Worm (Caenorhabditis elegans) whole organism, L1 larva: ENCODE data around the gene med-2.

Experiments used
- C34B4.2 ChIP-seq: sonication (generic microtip); optimal IDR thresholded peaks from 2 replicates; lab custom pipeline; 2017; ENCODE audit warnings: mild to moderate bottlenecking, missing genetic modification characterization, missing compliant biosample characterization
- aha-1 ChIP-seq: fragments of 150-350 bp; optimal IDR thresholded peaks from 2 replicates; lab custom pipeline; 2014; ENCODE audit warnings: missing biosample characterization, missing genetic modification characterization
- alr-1 ChIP-seq: fragments of 200-800 bp; sonication (Bioruptor generic); optimal IDR thresholded peaks from 2 replicates; lab custom pipeline; 2018; ENCODE audit warnings: borderline replicate concordance, mild to moderate bottlenecking, missing genetic modification characterization, missing compliant biosample characterization
- aly-2 ChIP-seq: fragments of 150-350 bp; optimal IDR thresholded peaks from 2 replicates; lab custom pipeline; 2014; ENCODE audit warnings: missing biosample characterization, missing genetic modification characterization
- ama-1 ChIP-seq: fragments of 150-350 bp; optimal IDR thresholded peaks from 2 replicates; lab custom pipeline; 2014
- blmp-1 ChIP-seq: fragments of 150-350 bp; optimal IDR thresholded peaks from 2 replicates; lab custom pipeline; 2014; ENCODE audit warnings: missing biosample characterization, missing genetic modification characterization
- ceh-8 ChIP-seq: fragments of 200-800 bp; sonication (Bioruptor generic); optimal IDR thresholded peaks from 2 replicates; lab custom pipeline; 2018; ENCODE audit warnings: mild to moderate bottlenecking, missing genetic modification characterization, moderate library complexity, missing compliant biosample characterization
- ceh-90 ChIP-seq: sonication (generic microtip); optimal IDR thresholded peaks from 2 replicates; lab custom pipeline; 2016; ENCODE audit warnings: missing genetic modification characterization, missing compliant biosample characterization
- ces-1 ChIP-seq: fragments of 150-350 bp; optimal IDR thresholded peaks from 2 replicates; lab custom pipeline; 2014; ENCODE audit warnings: missing biosample characterization, missing genetic modification reagents, missing genetic modification characterization
- dsc-1 ChIP-seq: sonication (generic microtip); optimal IDR thresholded peaks from 2 replicates; lab custom pipeline; 2016; ENCODE audit warnings: mild to moderate bottlenecking, missing genetic modification characterization, missing compliant biosample characterization
- egl-13 ChIP-seq: sonication (generic microtip); optimal IDR thresholded peaks from 2 replicates; lab custom pipeline; 2016; ENCODE audit warnings: missing genotype, missing genetic modification reagents, missing genetic modification characterization, missing compliant biosample characterization
- egl-27 ChIP-seq, 2 experiments: fragments of 150-350 bp in 1 of 2; sonication (generic microtip); optimal IDR thresholded peaks; 3 replicates each; lab custom pipeline; 2017 to 2018; ENCODE audit warnings: missing biosample characterization in 2 of 2, missing genetic modification characterization in 2 of 2, missing genetic modification reagents in 2 of 2
- elt-2 ChIP-seq: sonication (generic microtip); optimal IDR thresholded peaks from 2 replicates; lab custom pipeline; 2016; ENCODE audit warnings: missing genetic modification characterization, mild to moderate bottlenecking, inconsistent platforms, missing compliant biosample characterization, missing genetic modification reagents
- elt-3 ChIP-seq, 6 experiments: fragments of 150-350 bp in 1 of 6; sonication (generic microtip); optimal IDR thresholded peaks; 2 replicates each; lab custom pipeline; 2017 to 2018; ENCODE audit warnings: missing biosample characterization in 6 of 6, missing genetic modification characterization in 6 of 6, inconsistent platforms in 1 of 6
- ets-5 ChIP-seq: fragments of 200-800 bp; sonication (Bioruptor generic); IDR thresholded peaks from 2 replicates; pipeline ENCODE4 v1.3.6; 2022; ENCODE audit warnings: missing genetic modification characterization, missing compliant biosample characterization
- fos-1 ChIP-seq: fragments of 150-350 bp; optimal IDR thresholded peaks from 2 replicates; lab custom pipeline; 2014; ENCODE audit warnings: missing biosample characterization, missing genetic modification characterization
- hlh-4 ChIP-seq: sonication (generic microtip); optimal IDR thresholded peaks from 2 replicates; lab custom pipeline; 2016; ENCODE audit warnings: mild to moderate bottlenecking, missing genetic modification characterization, missing compliant biosample characterization
- hpl-2 ChIP-seq: fragments of 150-350 bp; optimal IDR thresholded peaks from 2 replicates; lab custom pipeline; 2014; ENCODE audit warnings: missing biosample characterization, missing genetic modification reagents, missing genetic modification characterization
- irx-1 ChIP-seq: sonication (generic microtip); optimal IDR thresholded peaks from 2 replicates; lab custom pipeline; 2016; ENCODE audit warnings: missing genetic modification characterization, missing compliant biosample characterization
- isw-1 ChIP-seq: fragments of 200-800 bp; sonication (Bioruptor generic); IDR thresholded peaks from 2 replicates; pipeline ENCODE4 v1.3.6; 2022; ENCODE audit warnings: missing genetic modification characterization, missing compliant biosample characterization
- jun-1 ChIP-seq: fragments of 150-350 bp; optimal IDR thresholded peaks from 2 replicates; lab custom pipeline; 2014; ENCODE audit warnings: missing biosample characterization, missing genetic modification reagents, missing genetic modification characterization
- lin-13 ChIP-seq: fragments of 150-350 bp; optimal IDR thresholded peaks from 2 replicates; lab custom pipeline; 2014; ENCODE audit warnings: missing biosample characterization, missing genetic modification reagents, missing genetic modification characterization
- lin-14 ChIP-seq: fragments of 200-800 bp; sonication (Bioruptor generic); optimal IDR thresholded peaks from 2 replicates; lab custom pipeline; 2018; ENCODE audit warnings: mild to moderate bottlenecking, missing genetic modification characterization, moderate library complexity, missing compliant biosample characterization
- lin-15B ChIP-seq: fragments of 150-350 bp; sonication (generic microtip); optimal IDR thresholded peaks from 3 replicates; lab custom pipeline; 2014; ENCODE audit warnings: missing biosample characterization, missing genetic modification characterization
- lin-39 ChIP-seq: fragments of 150-350 bp; optimal IDR thresholded peaks from 2 replicates; lab custom pipeline; 2014; ENCODE audit warnings: missing biosample characterization, missing genetic modification reagents, missing genetic modification characterization
- lir-3 ChIP-seq: sonication (generic microtip); optimal IDR thresholded peaks from 2 replicates; lab custom pipeline; 2016; ENCODE audit warnings: mild to moderate bottlenecking, missing genetic modification characterization, moderate library complexity, missing compliant biosample characterization; ENCODE audit not compliant: poor library complexity
- mab-9 ChIP-seq: fragments of 200-800 bp; sonication (Bioruptor generic); IDR thresholded peaks from 2 replicates; pipeline ENCODE4 v1.3.6; 2022; ENCODE audit warnings: missing genetic modification reagents, missing genetic modification characterization, missing compliant biosample characterization
- mdl-1 ChIP-seq, 2 experiments: fragments of 150-350 bp; optimal IDR thresholded peaks; 2 replicates each; lab custom pipeline; 2014 to 2017; ENCODE audit warnings: missing biosample characterization in 2 of 2, missing genetic modification characterization in 2 of 2, inconsistent platforms in 1 of 2
- mep-1 ChIP-seq: fragments of 150-350 bp; optimal IDR thresholded peaks from 2 replicates; lab custom pipeline; 2014; ENCODE audit warnings: missing biosample characterization, missing genetic modification characterization
- nhr-11 ChIP-seq: fragments of 150-350 bp; optimal IDR thresholded peaks from 2 replicates; lab custom pipeline; 2014; ENCODE audit warnings: missing biosample characterization, missing genetic modification characterization
- nhr-19 ChIP-seq: fragments of 200-800 bp; sonication (Bioruptor generic); conservative IDR thresholded peaks from 2 replicates; pipeline ENCODE4 v1.3.6; 2022; ENCODE audit warnings: missing genetic modification characterization, missing compliant biosample characterization
- nhr-20 ChIP-seq: sonication (generic microtip); optimal IDR thresholded peaks from 2 replicates; lab custom pipeline; 2016; ENCODE audit warnings: mild to moderate bottlenecking, missing genetic modification characterization, missing compliant biosample characterization
- nhr-237 ChIP-seq: fragments of 150-350 bp; optimal IDR thresholded peaks from 2 replicates; lab custom pipeline; 2014; ENCODE audit warnings: missing biosample characterization, missing genetic modification characterization
- nhr-28 ChIP-seq: fragments of 150-350 bp; optimal IDR thresholded peaks from 2 replicates; lab custom pipeline; 2014; ENCODE audit warnings: missing biosample characterization, missing genetic modification characterization
- nhr-76 ChIP-seq: sonication (generic microtip); optimal IDR thresholded peaks from 2 replicates; lab custom pipeline; 2017; ENCODE audit warnings: missing biosample characterization, missing genetic modification characterization
- nhr-77 ChIP-seq: fragments of 150-350 bp; optimal IDR thresholded peaks from 2 replicates; lab custom pipeline; 2014; ENCODE audit warnings: missing biosample characterization, missing genetic modification characterization
- nhr-84 ChIP-seq: sonication (generic microtip); optimal IDR thresholded peaks from 2 replicates; lab custom pipeline; 2017; ENCODE audit warnings: missing biosample characterization, missing genetic modification characterization
- pag-3 ChIP-seq: sonication (generic microtip); optimal IDR thresholded peaks from 2 replicates; lab custom pipeline; 2017; ENCODE audit warnings: missing genetic modification characterization, mild to moderate bottlenecking, missing compliant biosample characterization, antibody characterized with exemption, borderline replicate concordance; ENCODE audit not compliant: insufficient read depth
- pax-3 ChIP-seq: fragments of 200-800 bp; sonication (Bioruptor generic); optimal IDR thresholded peaks from 2 replicates; lab custom pipeline; 2018; ENCODE audit warnings: mild to moderate bottlenecking, missing genetic modification characterization, moderate library complexity, missing compliant biosample characterization
- pqm-1 ChIP-seq: sonication (generic microtip); optimal IDR thresholded peaks from 3 replicates; lab custom pipeline; 2017; ENCODE audit warnings: missing biosample characterization, missing genetic modification characterization
- skn-1 ChIP-seq: fragments of 150-350 bp; optimal IDR thresholded peaks from 2 replicates; lab custom pipeline; 2014; ENCODE audit warnings: missing biosample characterization, missing genetic modification characterization
- snpc-4 ChIP-seq: fragments of 150-350 bp; optimal IDR thresholded peaks from 2 replicates; lab custom pipeline; 2014; ENCODE audit warnings: missing biosample characterization, missing genetic modification characterization
- sox-4 ChIP-seq: sonication (generic microtip); optimal IDR thresholded peaks from 2 replicates; lab custom pipeline; 2016; ENCODE audit warnings: missing genetic modification characterization, missing compliant biosample characterization
- sptf-1 ChIP-seq: fragments of 150-350 bp; optimal IDR thresholded peaks from 2 replicates; lab custom pipeline; 2014; ENCODE audit warnings: missing biosample characterization, missing genetic modification characterization
- sup-37 ChIP-seq: fragments of 200-800 bp; sonication (Bioruptor generic); optimal IDR thresholded peaks from 2 replicates; lab custom pipeline; 2018; ENCODE audit warnings: mild to moderate bottlenecking, missing genetic modification characterization, missing compliant biosample characterization
- tlp-1 ChIP-seq: fragments of 150-350 bp; optimal IDR thresholded peaks from 2 replicates; lab custom pipeline; 2014; ENCODE audit warnings: missing biosample characterization, missing genetic modification characterization
- unc-130 ChIP-seq: fragments of 150-350 bp; optimal IDR thresholded peaks from 2 replicates; lab custom pipeline; 2017; ENCODE audit warnings: missing biosample characterization, missing genetic modification characterization, inconsistent platforms
- unc-30 ChIP-seq: sonication (generic microtip); optimal IDR thresholded peaks from 2 replicates; lab custom pipeline; 2017; ENCODE audit warnings: missing biosample characterization, missing genetic modification characterization
- unc-62 ChIP-seq: fragments of 150-350 bp; optimal IDR thresholded peaks from 2 replicates; lab custom pipeline; 2014; ENCODE audit warnings: missing biosample characterization, missing genetic modification reagents, missing genetic modification characterization
- vab-15 ChIP-seq: sonication (generic microtip); optimal IDR thresholded peaks from 2 replicates; lab custom pipeline; 2017; ENCODE audit warnings: missing genotype, mild to moderate bottlenecking, missing genetic modification characterization, missing compliant biosample characterization
- xbp-1 ChIP-seq: sonication (generic microtip); optimal IDR thresholded peaks from 2 replicates; lab custom pipeline; 2016; ENCODE audit warnings: missing genetic modification characterization, missing compliant biosample characterization
- zag-1 ChIP-seq: fragments of 150-350 bp; optimal IDR thresholded peaks from 2 replicates; lab custom pipeline; 2014; ENCODE audit warnings: missing biosample characterization, missing genetic modification characterization
- ztf-11 ChIP-seq, 2 experiments: sonication (generic microtip); optimal IDR thresholded peaks; 2 replicates each; lab custom pipeline; 2016 to 2017; ENCODE audit warnings: missing genetic modification characterization in 2 of 2, missing biosample characterization in 1 of 2, missing compliant biosample characterization in 1 of 2
- ztf-4 ChIP-seq: fragments of 150-350 bp; optimal IDR thresholded peaks from 2 replicates; lab custom pipeline; 2014; ENCODE audit warnings: missing biosample characterization, missing genetic modification characterization

med-2 gene

DNA sequence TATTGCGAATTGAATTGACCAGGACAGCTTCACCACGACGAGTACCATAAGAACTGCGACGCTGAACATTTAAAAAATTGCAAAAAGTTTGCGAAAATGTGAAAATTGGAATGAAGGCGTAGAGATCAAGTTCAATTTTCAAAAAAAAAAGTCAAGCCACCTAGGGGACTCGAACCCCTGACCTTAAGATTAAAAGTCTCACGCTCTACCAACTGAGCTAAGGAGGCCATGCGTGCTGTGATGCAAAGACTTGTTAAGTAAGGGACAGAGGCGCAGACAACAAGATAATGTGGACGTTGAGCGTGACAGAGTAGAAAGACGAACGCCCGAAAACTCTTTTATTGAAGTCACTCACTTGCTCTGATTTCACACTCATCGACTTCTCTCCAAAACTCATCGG is 3.3 kb downstream of the med-2 start:
- TF ChIP-seq ceh-8, result peak; percentile 48
- no peak for TF ChIP-seq hpl-2 (GFP tag; lab: Kevin White, UChicago)
- no peak for TF ChIP-seq ets-5 (GFP tag; lab: Robert Waterston, UW)
- TF ChIP-seq aha-1 (tag; lab: Kevin White, UChicago), result no peak
- no peak for TF ChIP-seq hlh-4 (tag; lab: Kevin White, UChicago)
- no peak for TF ChIP-seq zag-1 (tag; lab: Kevin White, UChicago)
- no peak for TF ChIP-seq ces-1 (GFP tag; lab: Kevin White, UChicago)
- TF ChIP-seq unc-130 (tag; lab: Kevin White, UChicago), result peak; percentile 73
- no peak for TF ChIP-seq unc-62 (GFP tag; lab: Kevin White, UChicago)
- no peak for TF ChIP-seq nhr-84 (tag; lab: Kevin White, UChicago)
- TF ChIP-seq elt-2 (tag; lab: Kevin White, UChicago), result no peak
- peak; percentile 62 for TF ChIP-seq lir-3
- no peak for TF ChIP-seq nhr-76
- TF ChIP-seq tlp-1, result no peak
- TF ChIP-seq ztf-11 (tag; optimal IDR thresholded peaks at IDR 0.05; lab: Kevin White, UChicago), result no peak
- peak; percentile 60 for TF ChIP-seq lin-13 (GFP tag; lab: Kevin White, UChicago)
- peak in 1 of 6 experiments; percentile 31 for TF ChIP-seq elt-3 (tag; optimal IDR thresholded peaks at IDR 0.05; lab: Kevin White, UChicago)
- no peak for TF ChIP-seq pag-3 (tag; lab: Kevin White, UChicago)
- no peak for TF ChIP-seq sox-4 (tag; lab: Kevin White, UChicago)
- no peak for TF ChIP-seq sptf-1 (tag; lab: Kevin White, UChicago)
- no peak for TF ChIP-seq unc-30 (tag; lab: Kevin White, UChicago)
- peak; percentile 56 for TF ChIP-seq aly-2 (tag; lab: Kevin White, UChicago)
- TF ChIP-seq xbp-1 (tag; lab: Kevin White, UChicago), result peak; percentile 56
- no peak for TF ChIP-seq alr-1 (tag; lab: Kevin White, UChicago)
- TF ChIP-seq fos-1, result peak; percentile 55
- no peak for TF ChIP-seq lin-39 (tag; lab: Kevin White, UChicago)
- no peak for TF ChIP-seq nhr-11 (tag; lab: Kevin White, UChicago)
- TF ChIP-seq ceh-90 (tag; lab: Kevin White, UChicago), result no peak
- no peak for TF ChIP-seq ama-1 (lab: Kevin White, UChicago)
- peak; percentile 12; the same call in 1 of the 2 replicates for TF ChIP-seq isw-1
- no peak for TF ChIP-seq mab-9 (GFP tag; lab: Robert Waterston, UW)
- TF ChIP-seq egl-27 (tag; optimal IDR thresholded peaks at IDR 0.05; lab: Kevin White, UChicago), result peak in 1 of 2 experiments; percentile 5
- peak in 1 of 2 experiments; percentile 65 for TF ChIP-seq mdl-1 (tag; optimal IDR thresholded peaks at IDR 0.05; lab: Kevin White, UChicago)
- peak; percentile 6 for TF ChIP-seq nhr-237
- TF ChIP-seq lin-14 (GFP tag; lab: Kevin White, UChicago), result peak; percentile 58
- no peak for TF ChIP-seq pqm-1 (tag; lab: Kevin White, UChicago)
- no peak for TF ChIP-seq nhr-28 (tag; lab: Kevin White, UChicago)
- peak; percentile 5 for TF ChIP-seq lin-15B (tag; lab: Kevin White, UChicago)
- TF ChIP-seq dsc-1 (tag; lab: Kevin White, UChicago), result peak; percentile 63
- TF ChIP-seq skn-1, result peak; percentile 47
- TF ChIP-seq nhr-19 (GFP tag; lab: Robert Waterston, UW), result peak; percentile 70
- TF ChIP-seq jun-1 (tag; lab: Kevin White, UChicago), result peak; percentile 21
- TF ChIP-seq vab-15 (tag; lab: Kevin White, UChicago), result no peak
- no peak for TF ChIP-seq C34B4.2 (tag; lab: Kevin White, UChicago)
- TF ChIP-seq ztf-4 (tag; lab: Kevin White, UChicago), result peak; percentile 38
- TF ChIP-seq blmp-1 (tag; lab: Kevin White, UChicago), result no peak
- TF ChIP-seq nhr-20, result peak; percentile 62
- TF ChIP-seq nhr-77 (tag; lab: Kevin White, UChicago), result peak; percentile 36
- peak; percentile 74 for TF ChIP-seq mep-1 (tag; lab: Kevin White, UChicago)
- TF ChIP-seq egl-13 (tag; lab: Kevin White, UChicago), result no peak
- no peak for TF ChIP-seq snpc-4 (tag; lab: Kevin White, UChicago)
- no peak for TF ChIP-seq pax-3 (tag; lab: Kevin White, UChicago)
- TF ChIP-seq irx-1 (tag; lab: Kevin White, UChicago), result peak; percentile 4
- no peak for TF ChIP-seq sup-37 (GFP tag; lab: Kevin White, UChicago)
